Worm (Caenorhabditis elegans): ENCODE results near the gene B0294.3.
"Not testable (repeated sequence)": the region's sequence is repeated elsewhere in the genome, so short reads cannot be mapped to it uniquely, and the experiment has no call there.

DNA sequence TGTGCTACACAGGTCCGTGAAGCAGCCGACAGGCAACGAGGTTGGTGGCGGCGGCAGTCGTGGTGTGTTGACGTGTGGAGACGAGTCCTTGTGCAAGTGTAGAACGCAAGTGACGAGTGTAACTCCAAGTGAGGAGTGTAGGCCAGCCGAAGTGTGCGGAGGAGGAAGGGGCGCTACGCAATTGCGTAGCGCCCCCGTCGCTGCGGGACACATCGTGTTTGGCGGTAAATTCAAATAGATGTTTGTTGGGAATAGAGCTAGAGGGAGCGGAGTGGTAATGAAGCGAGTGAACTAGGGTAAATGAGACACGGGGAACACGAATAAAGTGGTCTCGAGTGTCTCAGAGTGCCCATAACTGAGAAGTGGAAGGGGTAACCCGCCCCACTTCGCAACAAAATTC, 41.5 kb downstream of the B0294.3 start:
- TF ChIP-seq zip-5 (tag; optimal IDR thresholded peaks at IDR 0.05); lin-11 (tag; optimal IDR thresholded peaks at IDR 0.05); ceh-19 (GFP tag; optimal IDR thresholded peaks at IDR 0.05); C08G9.2 (tag; optimal IDR thresholded peaks at IDR 0.05); nfya-1 (tag; optimal IDR thresholded peaks at IDR 0.05); pqm-1 (tag; optimal IDR thresholded peaks at IDR 0.05); fkh-10 (GFP tag; optimal IDR thresholded peaks at IDR 0.05); sox-2 (GFP tag; IDR thresholded peaks at IDR 0.05); pax-1 (tag; optimal IDR thresholded peaks at IDR 0.05); hlh-30 (tag; optimal IDR thresholded peaks at IDR 0.05; ENCODE audit: insufficient read depth); ztf-16 (tag; optimal IDR thresholded peaks at IDR 0.05): not testable (repeated sequence)

All from whole organism, late embryonic.